Fruit fly (Drosophila melanogaster): ENCODE measurements around the gene CG6761.
A peak's percentile ranks its signal among the peaks of the same experiment; 100 is the strongest.

Gene CG6761

DNA sequence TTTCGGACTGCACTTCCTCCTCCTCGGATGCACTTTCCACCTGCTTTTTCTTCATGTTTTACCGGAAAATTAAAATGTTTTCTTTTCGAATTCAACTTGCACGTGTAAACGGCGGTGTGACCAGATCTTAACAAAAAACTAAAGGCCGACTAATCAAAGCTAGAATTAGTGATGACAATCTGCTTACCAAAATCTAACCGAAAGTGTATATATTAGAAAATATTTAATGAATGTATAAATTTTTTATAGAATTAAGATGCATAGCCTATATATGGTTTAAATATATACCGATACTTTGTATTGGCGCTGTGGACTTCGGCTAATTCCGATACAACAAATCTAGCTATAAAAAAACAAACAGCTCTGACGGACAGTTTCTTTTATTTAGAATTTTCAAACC lies 15.5 kb upstream of the CG6761 start, which contains the start of the genes CG18178 and CG14174 (continued):
- no peak for TF ChIP-seq luna (GFP tag; optimal IDR thresholded peaks at IDR 0.05)
- peak; percentile 61 for TF ChIP-seq BEAF-32 (GFP tag; optimal IDR thresholded peaks at IDR 0.05)
- TF ChIP-seq twi (tag; optimal IDR thresholded peaks at IDR 0.05), result peak; percentile 76
- no peak for TF ChIP-seq ham (GFP tag; IDR thresholded peaks at IDR 0.05)
- TF ChIP-seq dpn (GFP tag; optimal IDR thresholded peaks at IDR 0.05), result peak in 1 of 2 experiments; percentile 76
- no peak for TF ChIP-seq Hmx (GFP tag; optimal IDR thresholded peaks at IDR 0.05)
- TF ChIP-seq shn (GFP tag; optimal IDR thresholded peaks at IDR 0.05), result no peak
- no peak for TF ChIP-seq CG5953 (GFP tag; IDR thresholded peaks at IDR 0.05)
- TF ChIP-seq D (optimal IDR thresholded peaks at IDR 0.05), result no peak
- TF ChIP-seq D (GFP tag; optimal IDR thresholded peaks at IDR 0.05), result peak; percentile 16
- TF ChIP-seq caup (GFP tag; optimal IDR thresholded peaks at IDR 0.05; ENCODE audit: severe bottlenecking), result peak; percentile 57
- TF ChIP-seq MTF-1 (GFP tag; optimal IDR thresholded peaks at IDR 0.05; ENCODE audit: borderline replicate concordance), result no peak
- peak; percentile 58 for TF ChIP-seq CG12942 (GFP tag; optimal IDR thresholded peaks at IDR 0.05)
- no peak for TF ChIP-seq CG12769 (tag; optimal IDR thresholded peaks at IDR 0.05)
- peak; percentile 58 for TF ChIP-seq gfzf (GFP tag; optimal IDR thresholded peaks at IDR 0.05)
- no peak; the same call in 1 of the 2 replicates for TF ChIP-seq CG11085 (GFP tag; IDR thresholded peaks at IDR 0.05)
- 0 out of 2 replicates have a peak, but pooled peaks have one; percentile 20 for TF ChIP-seq seq (GFP tag; IDR thresholded peaks at IDR 0.05)
- peak; percentile 68 for TF ChIP-seq esg (GFP tag; conservative IDR thresholded peaks at IDR 0.05)
- no peak for TF ChIP-seq fd64A (GFP tag; optimal IDR thresholded peaks at IDR 0.05)
- peak; percentile 80 for TF ChIP-seq CG8924 (tag; optimal IDR thresholded peaks at IDR 0.05)
- peak; percentile 86 for TF ChIP-seq CG14710 (tag; optimal IDR thresholded peaks at IDR 0.05)
- 0 out of 2 replicates have a peak, but pooled peaks have one; percentile 35 for TF ChIP-seq stc (GFP tag; IDR thresholded peaks at IDR 0.05)
- peak; percentile 78 for TF ChIP-seq PHDP (tag; optimal IDR thresholded peaks at IDR 0.05)
- peak; percentile 89 for TF ChIP-seq CG12391 (tag; optimal IDR thresholded peaks at IDR 0.05)
- peak; percentile 70 for TF ChIP-seq CG9817 (tag; optimal IDR thresholded peaks at IDR 0.05)
- TF ChIP-seq Optix (GFP tag; IDR thresholded peaks at IDR 0.05), result no peak
- peak; percentile 50; the same call in 1 of the 2 replicates for TF ChIP-seq ranshi (GFP tag; IDR thresholded peaks at IDR 0.05)
- TF ChIP-seq Taf1 (GFP tag; IDR thresholded peaks at IDR 0.05), result peak; percentile 50; the same call in 1 of the 2 replicates
- TF ChIP-seq Dek (tag; optimal IDR thresholded peaks at IDR 0.05), result peak; percentile 47
- TF ChIP-seq mam (GFP tag; optimal IDR thresholded peaks at IDR 0.05), result peak; percentile 29
- no peak for TF ChIP-seq CG11696 (GFP tag; IDR thresholded peaks at IDR 0.05)
- peak; percentile 44; the same call in 1 of the 3 replicates for TF ChIP-seq ci (GFP tag; IDR thresholded peaks at IDR 0.05)
- peak; percentile 90 for TF ChIP-seq Max (GFP tag; optimal IDR thresholded peaks at IDR 0.05)
- peak; percentile 20 for TF ChIP-seq Elba2 (GFP tag; optimal IDR thresholded peaks at IDR 0.05)
- TF ChIP-seq lola (GFP tag; optimal IDR thresholded peaks at IDR 0.05), result peak in 1 of 3 experiments; percentile 75
- TF ChIP-seq Trl (optimal IDR thresholded peaks at IDR 0.05), result no peak
- TF ChIP-seq Trl (GFP tag; optimal IDR thresholded peaks at IDR 0.05), result no peak
- TF ChIP-seq ap (GFP tag; IDR thresholded peaks at IDR 0.05), result no peak
- no peak for TF ChIP-seq CG5180 (GFP tag; optimal IDR thresholded peaks at IDR 0.05)
- TF ChIP-seq Fer1 (GFP tag; optimal IDR thresholded peaks at IDR 0.05), result peak; percentile 78
- TF ChIP-seq rib (GFP tag; IDR thresholded peaks at IDR 0.05), result no peak
- TF ChIP-seq CG2120 (GFP tag; optimal IDR thresholded peaks at IDR 0.05), result peak; percentile 67
- peak; percentile 66 for TF ChIP-seq Dll (GFP tag; IDR thresholded peaks at IDR 0.05; ENCODE audit: partially characterized antibody)
- TF ChIP-seq sens (GFP tag), result peak; percentile 89
- no peak for TF ChIP-seq h (optimal IDR thresholded peaks at IDR 0.05)
- TF ChIP-seq Scr (GFP tag; IDR thresholded peaks at IDR 0.05; ENCODE audit: partially characterized antibody), result peak; percentile 63
- TF ChIP-seq grau (tag; optimal IDR thresholded peaks at IDR 0.05), result peak; percentile 83
- TF ChIP-seq Dip3 (GFP tag; optimal IDR thresholded peaks at IDR 0.05), result no peak
- no peak for TF ChIP-seq Drgx (GFP tag; IDR thresholded peaks at IDR 0.05)
- no peak for TF ChIP-seq CG11560 (tag; IDR thresholded peaks at IDR 0.05)
- TF ChIP-seq CG11247 (GFP tag; IDR thresholded peaks at IDR 0.05), result peak; percentile 61; the same call in 1 of the 2 replicates
- peak; percentile 59 for TF ChIP-seq YL-1 (GFP tag; optimal IDR thresholded peaks at IDR 0.05)
